Fruit fly (Drosophila melanogaster) whole organism, embryonic: ENCODE data around the gene CG34347.
A peak's percentile ranks its signal among the peaks of the same experiment; 100 is the strongest.

Experiments used
- Aef1 ChIP-seq: fragments of 200-800 bp; sonication (Bioruptor generic); IDR thresholded peaks from 3 replicates; pipeline ENCODE4 v1.3.6; 2022; ENCODE audit warnings: missing biosample characterization, missing genetic modification characterization
- Antp ChIP-seq: fragments of 200-800 bp; sonication (Bioruptor generic); optimal IDR thresholded peaks from 3 replicates; lab custom pipeline; 2016; ENCODE audit warnings: missing biosample characterization, missing genetic modification characterization
- CG10209 ChIP-seq: fragments of 200-800 bp; sonication (Bioruptor generic); optimal IDR thresholded peaks from 3 replicates; lab custom pipeline; 2017; ENCODE audit warnings: missing biosample characterization, mild to moderate bottlenecking, missing genetic modification characterization, missing genetic modification reagents
- CG1024 ChIP-seq: fragments of 200-800 bp; sonication (Bioruptor generic); IDR thresholded peaks from 2 replicates; pipeline ENCODE4 v1.3.6; 2022; ENCODE audit warnings: missing biosample characterization, missing genetic modification characterization
- CG10959 ChIP-seq: fragments of 200-800 bp; sonication (Bioruptor generic); IDR thresholded peaks from 2 replicates; pipeline ENCODE4 v1.3.6; 2022; ENCODE audit warnings: missing biosample characterization, missing genetic modification characterization
- CG13296 ChIP-seq: fragments of 200-800 bp; sonication (Bioruptor generic); optimal IDR thresholded peaks from 3 replicates; lab custom pipeline; 2018; ENCODE audit warnings: missing biosample characterization, mild to moderate bottlenecking, missing genetic modification characterization
- CG13424 ChIP-seq: fragments of 200-800 bp; sonication (Bioruptor generic); optimal IDR thresholded peaks from 2 replicates; lab custom pipeline; 2019; ENCODE audit warnings: missing biosample characterization, mild to moderate bottlenecking, missing genetic modification characterization, moderate library complexity
- CG13624 ChIP-seq: fragments of 200-800 bp; sonication (Bioruptor generic); optimal IDR thresholded peaks from 2 replicates; lab custom pipeline; 2016; ENCODE audit warnings: missing biosample characterization, missing genetic modification characterization
- CG14860 ChIP-seq: fragments of 200-800 bp; sonication (Bioruptor generic); IDR thresholded peaks from 3 replicates; pipeline ENCODE4 v1.3.6; 2022; ENCODE audit warnings: missing biosample characterization, missing genetic modification characterization; ENCODE audit not compliant: partially characterized antibody
- CG17802 ChIP-seq: fragments of 200-800 bp; sonication (Bioruptor generic); optimal IDR thresholded peaks from 2 replicates; lab custom pipeline; 2018; ENCODE audit warnings: missing biosample characterization, mild to moderate bottlenecking, missing genetic modification characterization, moderate library complexity
- CG4282 ChIP-seq: fragments of 200-800 bp; sonication (Bioruptor generic); optimal IDR thresholded peaks from 2 replicates; lab custom pipeline; 2016; ENCODE audit warnings: missing biosample characterization, missing genetic modification characterization
- CG4424 ChIP-seq: fragments of 200-800 bp; sonication (Bioruptor generic); optimal IDR thresholded peaks from 3 replicates; lab custom pipeline; 2016; ENCODE audit warnings: missing biosample characterization, missing genetic modification characterization
- CG6791 ChIP-seq: fragments of 200-800 bp; sonication (Bioruptor generic); IDR thresholded peaks from 3 replicates; pipeline ENCODE4 v1.3.6; 2022; ENCODE audit warnings: missing biosample characterization, missing genetic modification characterization; ENCODE audit not compliant: partially characterized antibody
- CG6813 ChIP-seq: fragments of 200-800 bp; sonication (Bioruptor generic); optimal IDR thresholded peaks from 2 replicates; lab custom pipeline; 2017; ENCODE audit warnings: missing biosample characterization, missing genetic modification characterization, mild to moderate bottlenecking, moderate library complexity, missing genetic modification reagents
- CG9817 ChIP-seq: fragments of 200-800 bp; sonication (Bioruptor generic); optimal IDR thresholded peaks from 2 replicates; lab custom pipeline; 2018; ENCODE audit warnings: missing biosample characterization, mild to moderate bottlenecking, missing genetic modification characterization, moderate library complexity
- D19B ChIP-seq: fragments of 200-800 bp; sonication (Bioruptor generic); optimal IDR thresholded peaks from 2 replicates; lab custom pipeline; 2017; ENCODE audit warnings: missing biosample characterization, mild to moderate bottlenecking, missing genetic modification characterization
- Dad ChIP-seq: fragments of 200-800 bp; sonication (Bioruptor generic); optimal IDR thresholded peaks from 3 replicates; lab custom pipeline; 2016; ENCODE audit warnings: missing biosample characterization, missing genetic modification characterization
- Dbx ChIP-seq: fragments of 200-800 bp; sonication (Bioruptor generic); IDR thresholded peaks from 3 replicates; pipeline ENCODE4 v1.3.6; 2022; ENCODE audit warnings: missing biosample characterization, missing genetic modification characterization
- Fer2 ChIP-seq: fragments of 200-800 bp; sonication (Bioruptor generic); optimal IDR thresholded peaks from 2 replicates; lab custom pipeline; 2018; ENCODE audit warnings: missing biosample characterization, mild to moderate bottlenecking, missing genetic modification characterization, moderate library complexity
- Optix ChIP-seq: fragments of 200-800 bp; sonication (Bioruptor generic); IDR thresholded peaks from 3 replicates; pipeline ENCODE4 v1.3.6; 2022; ENCODE audit warnings: missing biosample characterization, missing genetic modification characterization
- Pdp1 ChIP-seq, 2 experiments: fragments of 200-800 bp; sonication (Bioruptor generic); optimal IDR thresholded peaks; 3 replicates each; lab custom pipeline; 2016; ENCODE audit warnings: missing biosample characterization in 2 of 2, missing genetic modification characterization in 2 of 2, mild to moderate bottlenecking in 1 of 2, moderate library complexity in 1 of 2
- Sox102F ChIP-seq: fragments of 200-800 bp; sonication (Bioruptor generic); optimal IDR thresholded peaks from 2 replicates; lab custom pipeline; 2018; ENCODE audit warnings: missing biosample characterization, mild to moderate bottlenecking, missing genetic modification characterization, moderate library complexity
- Xrp1 ChIP-seq: fragments of 200-800 bp; sonication (Bioruptor generic); IDR thresholded peaks from 2 replicates; pipeline ENCODE4 v1.3.6; 2022; ENCODE audit warnings: missing biosample characterization, missing genetic modification characterization
- ac ChIP-seq: fragments of 200-800 bp; sonication (Bioruptor generic); optimal IDR thresholded peaks from 3 replicates; lab custom pipeline; 2017; ENCODE audit warnings: missing biosample characterization, mild to moderate bottlenecking, missing genetic modification characterization
- aop ChIP-seq: fragments of 200-800 bp; sonication (Bioruptor generic); IDR thresholded peaks from 2 replicates; pipeline ENCODE4 v1.3.6; 2022; ENCODE audit warnings: missing biosample characterization, missing genetic modification characterization
- ase ChIP-seq: fragments of 200-800 bp; sonication (Bioruptor generic); IDR thresholded peaks from 3 replicates; pipeline ENCODE4 v1.3.6; 2022; ENCODE audit warnings: missing biosample characterization, missing genetic modification characterization
- az2 ChIP-seq: fragments of 200-800 bp; sonication (Bioruptor generic); optimal IDR thresholded peaks from 3 replicates; lab custom pipeline; 2016; ENCODE audit warnings: missing biosample characterization, missing genetic modification characterization
- bsh ChIP-seq, 2 experiments: fragments of 200-800 bp; sonication (Bioruptor generic); optimal IDR thresholded peaks; 2 replicates each; lab custom pipeline; 2017 to 2018; ENCODE audit warnings: mild to moderate bottlenecking in 2 of 2, missing biosample characterization in 2 of 2, missing genetic modification characterization in 2 of 2, moderate library complexity in 1 of 2
- cato ChIP-seq: fragments of 200-800 bp; sonication (Bioruptor generic); optimal IDR thresholded peaks from 2 replicates; lab custom pipeline; 2016; ENCODE audit warnings: missing biosample characterization, missing genetic modification characterization, borderline replicate concordance
- cg ChIP-seq: fragments of 200-800 bp; sonication (Bioruptor generic); optimal IDR thresholded peaks from 3 replicates; lab custom pipeline; 2019; ENCODE audit warnings: missing biosample characterization, mild to moderate bottlenecking, missing genetic modification characterization, moderate library complexity
- chif ChIP-seq, 2 experiments: fragments of 200-800 bp; sonication (Bioruptor generic); optimal IDR thresholded peaks; 3 replicates each; lab custom pipeline; 2016; ENCODE audit warnings: missing biosample characterization in 2 of 2, missing genetic modification characterization in 2 of 2
- dysf ChIP-seq: fragments of 200-800 bp; sonication (Bioruptor generic); IDR thresholded peaks from 3 replicates; pipeline ENCODE4 v1.3.6; 2022; ENCODE audit warnings: missing biosample characterization, missing genetic modification characterization
- en ChIP-seq: fragments of 200-800 bp; sonication (Bioruptor generic); optimal IDR thresholded peaks from 2 replicates; lab custom pipeline; 2016; ENCODE audit warnings: missing biosample characterization, missing genetic modification characterization
- eve ChIP-seq, 2 experiments: fragments of >200 bp; optimal IDR thresholded peaks; 2 replicates each; lab custom pipeline; 2017; ENCODE audit warnings: missing biosample characterization in 2 of 2, missing genetic modification characterization in 2 of 2
- gcm2 ChIP-seq: fragments of 200-800 bp; sonication (Bioruptor generic); optimal IDR thresholded peaks from 2 replicates; lab custom pipeline; 2016; ENCODE audit warnings: missing biosample characterization, missing genetic modification characterization
- hbn ChIP-seq: fragments of 200-800 bp; sonication (Bioruptor generic); IDR thresholded peaks from 2 replicates; pipeline ENCODE4 v1.3.6; 2022; ENCODE audit warnings: missing biosample characterization, missing genetic modification characterization; ENCODE audit not compliant: partially characterized antibody
- kay ChIP-seq: fragments of 200-800 bp; sonication (Bioruptor generic); optimal IDR thresholded peaks from 2 replicates; lab custom pipeline; 2016; ENCODE audit warnings: missing biosample characterization, missing genetic modification characterization
- kni ChIP-seq: fragments of 200-800 bp; sonication (Bioruptor generic); optimal IDR thresholded peaks from 3 replicates; lab custom pipeline; 2017; ENCODE audit warnings: mild to moderate bottlenecking, missing biosample characterization, missing genetic modification reagents, missing genetic modification characterization
- lmd ChIP-seq: fragments of 200-800 bp; sonication (Bioruptor generic); IDR thresholded peaks from 2 replicates; pipeline ENCODE4 v1.3.6; 2022; ENCODE audit warnings: missing biosample characterization, missing genetic modification characterization
- lov ChIP-seq, 2 experiments: fragments of 200-800 bp in 1 of 2; fragments of >200 bp in 1 of 2; sonication (Bioruptor generic) in 1 of 2; IDR thresholded peaks in 1 of 2; optimal IDR thresholded peaks in 1 of 2; 2 replicates in 1 of 2; 3 replicates in 1 of 2; pipeline versions ENCODE4 v1.3.6 to Lab custom; 2017 to 2022; ENCODE audit warnings: missing biosample characterization in 1 of 2, missing genetic modification characterization in 1 of 2
- mirr ChIP-seq: fragments of 200-800 bp; sonication (Bioruptor generic); optimal IDR thresholded peaks from 3 replicates; lab custom pipeline; 2018; ENCODE audit warnings: missing biosample characterization, mild to moderate bottlenecking, missing genetic modification characterization
- nau ChIP-seq: fragments of 200-800 bp; sonication (Bioruptor generic); optimal IDR thresholded peaks from 3 replicates; lab custom pipeline; 2017; ENCODE audit warnings: missing biosample characterization, mild to moderate bottlenecking, missing genetic modification characterization, missing genetic modification reagents
- nmo ChIP-seq: fragments of 200-800 bp; sonication (Bioruptor generic); optimal IDR thresholded peaks from 2 replicates; lab custom pipeline; 2018; ENCODE audit warnings: missing biosample characterization, mild to moderate bottlenecking, missing genetic modification characterization, moderate library complexity
- pb ChIP-seq: fragments of 200-800 bp; sonication (Bioruptor generic); optimal IDR thresholded peaks from 3 replicates; lab custom pipeline; 2016; ENCODE audit warnings: missing biosample characterization, missing genetic modification characterization
- ro ChIP-seq: fragments of 200-800 bp; sonication (Bioruptor generic); IDR thresholded peaks from 2 replicates; pipeline ENCODE4 v1.3.6; 2022; ENCODE audit warnings: missing biosample characterization, missing genetic modification characterization
- sc ChIP-seq, 3 experiments: fragments of >200 bp in 2 of 3; fragments of 200-800 bp in 1 of 3; sonication (Bioruptor generic) in 1 of 3; optimal IDR thresholded peaks; 2 replicates in 2 of 3; 3 replicates in 1 of 3; lab custom pipeline; 2017; ENCODE audit warnings: mild to moderate bottlenecking in 1 of 3, missing biosample characterization in 1 of 3, missing genetic modification characterization in 1 of 3, missing genetic modification reagents in 1 of 3
- scrt ChIP-seq: fragments of 200-800 bp; sonication (Bioruptor generic); optimal IDR thresholded peaks from 2 replicates; lab custom pipeline; 2018; ENCODE audit warnings: missing biosample characterization, mild to moderate bottlenecking, missing genetic modification characterization, moderate library complexity
- tna ChIP-seq: fragments of 200-800 bp; sonication (Bioruptor generic); IDR thresholded peaks from 2 replicates; pipeline ENCODE4 v1.3.6; 2022; ENCODE audit warnings: missing biosample characterization, missing genetic modification characterization; ENCODE audit not compliant: partially characterized antibody
- zf30C ChIP-seq: fragments of 200-800 bp; sonication (Bioruptor generic); optimal IDR thresholded peaks from 3 replicates; lab custom pipeline; 2018; ENCODE audit warnings: missing biosample characterization, mild to moderate bottlenecking, missing genetic modification characterization

The CG34347 gene

dm6 chr3R:31384108-31384507 lies 73.2 kb downstream of the CG34347 start (continued):
- TF ChIP-seq D19B (GFP tag; lab: Kevin White, UChicago): peak; percentile 92
- TF ChIP-seq Pdp1 (GFP tag; optimal IDR thresholded peaks at IDR 0.05; lab: Kevin White, UChicago): peak; percentile 95 to 98
- TF ChIP-seq scrt: peak; percentile 94
- TF ChIP-seq pb (GFP tag; lab: Kevin White, UChicago): peak; percentile 97
- TF ChIP-seq CG1024 (GFP tag; lab: Robert Waterston, UW): peak; percentile 87
- peak; percentile 91 for TF ChIP-seq CG4282 (GFP tag; lab: Kevin White, UChicago)
- peak; percentile 97 for TF ChIP-seq CG10209 (GFP tag; lab: Kevin White, UChicago)
- TF ChIP-seq az2: peak; percentile 97
- TF ChIP-seq nau (GFP tag; lab: Kevin White, UChicago): peak; percentile 96
- TF ChIP-seq cato (GFP tag; lab: Kevin White, UChicago): peak; percentile 95
- peak; percentile 99 for TF ChIP-seq Dad (GFP tag; lab: Kevin White, UChicago)
- TF ChIP-seq sc (optimal IDR thresholded peaks at IDR 0.05; lab: Kevin White, UChicago): no peak
- TF ChIP-seq sc (GFP tag; optimal IDR thresholded peaks at IDR 0.05; lab: Kevin White, UChicago): peak; percentile 91
- TF ChIP-seq Antp (GFP tag; lab: Kevin White, UChicago): peak; percentile 98
- TF ChIP-seq dysf (GFP tag; lab: Robert Waterston, UW): peak; percentile 99
- peak; percentile 57 for TF ChIP-seq ac (GFP tag; lab: Kevin White, UChicago)
- TF ChIP-seq CG17802 (tag; lab: Kevin White, UChicago): peak; percentile 83
- peak; percentile 75 for TF ChIP-seq mirr (GFP tag; lab: Kevin White, UChicago)
- peak; percentile 98 for TF ChIP-seq Dbx
- peak in 1 of 2 experiments; percentile 94 for TF ChIP-seq eve (GFP tag; optimal IDR thresholded peaks at IDR 0.05; lab: Kevin White, UChicago)
- peak; percentile 97 for TF ChIP-seq nmo (GFP tag; lab: Kevin White, UChicago)
- TF ChIP-seq Optix (GFP tag; lab: Robert Waterston, UW): peak; percentile 97
- no peak for TF ChIP-seq lov (optimal IDR thresholded peaks at IDR 0.05; lab: Kevin White, UChicago)
- TF ChIP-seq lov (GFP tag; IDR thresholded peaks at IDR 0.05; lab: Robert Waterston, UW): peak; percentile 95
- peak; percentile 96 for TF ChIP-seq gcm2 (GFP tag; lab: Kevin White, UChicago)
- peak; percentile 84 for TF ChIP-seq Fer2 (tag; lab: Kevin White, UChicago)
- TF ChIP-seq bsh (GFP tag; optimal IDR thresholded peaks at IDR 0.05; lab: Kevin White, UChicago): peak; percentile 95 to 97
- TF ChIP-seq CG13624: peak; percentile 98
- TF ChIP-seq cg (GFP tag; lab: Kevin White, UChicago): no peak
- peak; percentile 97 for TF ChIP-seq kay (GFP tag; lab: Kevin White, UChicago)
- TF ChIP-seq ro (GFP tag; lab: Robert Waterston, UW): peak; percentile 84
- TF ChIP-seq CG13296: peak; percentile 94
- peak; percentile 90 for TF ChIP-seq CG10959
- TF ChIP-seq en (GFP tag; lab: Kevin White, UChicago): peak; percentile 96
- TF ChIP-seq lmd: peak; percentile 99
- no peak for TF ChIP-seq CG6791 (GFP tag; lab: Robert Waterston, UW)
- TF ChIP-seq ase (GFP tag; lab: Robert Waterston, UW): peak; percentile 98
- TF ChIP-seq kni (GFP tag; lab: Kevin White, UChicago): peak; percentile 34
- peak; percentile 98 for TF ChIP-seq CG9817 (tag; lab: Kevin White, UChicago)
- no peak for TF ChIP-seq CG14860 (GFP tag; lab: Robert Waterston, UW)
- peak; percentile 97 for TF ChIP-seq Aef1
- peak; percentile 96 for TF ChIP-seq CG4424 (GFP tag; lab: Kevin White, UChicago)
- peak; percentile 81 for TF ChIP-seq aop
- no peak for TF ChIP-seq hbn (GFP tag; lab: Robert Waterston, UW)
- peak; percentile 97 for TF ChIP-seq Sox102F
- peak; percentile 95 for TF ChIP-seq CG6813
- peak; percentile 96 for TF ChIP-seq CG13424 (tag; lab: Kevin White, UChicago)
- TF ChIP-seq chif (GFP tag; optimal IDR thresholded peaks at IDR 0.05; lab: Kevin White, UChicago): peak; percentile 97
- peak; percentile 34; the same call in 1 of the 2 replicates for TF ChIP-seq tna (GFP tag; lab: Robert Waterston, UW)
- peak; percentile 98 for TF ChIP-seq Xrp1 (GFP tag; lab: Robert Waterston, UW)
- TF ChIP-seq zf30C: peak; percentile 22
